Fruit fly (Drosophila melanogaster): Measurements from ENCODE around the gene CG3021.

CG3021 gene

DNA sequence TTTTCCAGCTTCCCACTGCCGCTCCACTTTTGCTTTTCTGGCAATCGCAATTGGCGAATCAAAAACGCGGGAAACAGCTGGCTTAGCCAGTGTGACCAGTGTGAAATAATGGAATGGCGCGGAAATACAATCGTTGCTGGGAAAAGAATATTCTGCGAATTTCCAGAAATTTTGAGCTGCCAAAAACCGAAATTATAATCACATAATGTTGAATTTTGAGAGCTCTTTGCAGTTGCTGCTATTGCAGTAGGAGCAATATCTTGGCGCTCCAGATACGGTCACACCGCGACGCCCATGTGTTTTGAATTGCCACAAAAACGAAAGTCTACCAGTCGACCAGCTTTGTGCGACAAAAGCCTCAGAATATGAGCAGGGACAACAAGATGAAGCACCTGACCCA, 3.9 kb downstream of the CG3021 start, which contains the start of the genes Cdc45 and Rpp21:
TSS of gene Cdc45 (minus strand) at position 79 of the 400 bp plus-strand sequence.
TSS of gene Rpp21 (plus strand) at position 281 of the 400 bp plus-strand sequence.
- peak; percentile 6 for TF ChIP-seq CG8159 (tag; optimal IDR thresholded peaks at IDR 0.05)
- no peak for TF ChIP-seq CG8301 (tag; optimal IDR thresholded peaks at IDR 0.05)

DNA sequence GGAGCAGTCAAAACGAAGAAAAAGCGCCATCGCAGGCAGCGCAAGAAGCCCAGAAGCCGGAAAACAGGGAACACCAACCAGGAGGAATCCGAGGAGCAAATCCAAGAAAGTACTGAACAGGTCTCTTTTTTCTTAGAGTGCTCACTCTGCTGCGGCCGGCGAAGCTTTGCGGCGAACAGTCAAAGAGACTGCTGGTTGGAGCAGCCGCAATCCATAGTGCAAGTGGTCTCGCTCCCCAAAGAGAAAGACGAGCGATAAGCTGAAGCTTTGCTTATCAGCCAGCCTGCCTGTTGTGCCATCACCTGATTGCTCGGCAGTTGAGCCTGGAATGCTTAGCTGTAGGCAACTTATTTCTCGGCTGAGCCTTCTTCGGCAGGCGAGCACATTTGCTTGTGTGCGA, 4.6 kb downstream of the CG3021 start, which contains the start of gene CG14630:
TSS of gene CG14630 (plus strand) at position 301 of the 400 bp plus-strand sequence.
- TF ChIP-seq fd96Ca (GFP tag; IDR thresholded peaks at IDR 0.05) (no peak), Pif1A (GFP tag; optimal IDR thresholded peaks at IDR 0.05) (no peak), CG32121 (GFP tag; IDR thresholded peaks at IDR 0.05) (no peak), CG9948 (tag; optimal IDR thresholded peaks at IDR 0.05) (no peak), CG10348 (GFP tag; IDR thresholded peaks at IDR 0.05) (no peak), CG8301 (tag; optimal IDR thresholded peaks at IDR 0.05) (no peak), Snoo (tag; optimal IDR thresholded peaks at IDR 0.05) (no peak), CG4496 (GFP tag; IDR thresholded peaks at IDR 0.05) (no peak), rn (GFP tag; IDR thresholded peaks at IDR 0.05) (no peak), CG15710 (tag; optimal IDR thresholded peaks at IDR 0.05) (no peak), gl (tag; optimal IDR thresholded peaks at IDR 0.05) (no peak), CG8159 (tag; optimal IDR thresholded peaks at IDR 0.05) (no peak), D1 (tag; optimal IDR thresholded peaks at IDR 0.05) (no peak), CG34367 (tag; optimal IDR thresholded peaks at IDR 0.05) (no peak), CG17806 (tag; optimal IDR thresholded peaks at IDR 0.05) (no peak), EcR (GFP tag; optimal IDR thresholded peaks at IDR 0.05) (no peak), CG13204 (GFP tag; optimal IDR thresholded peaks at IDR 0.05) (no peak), Pif1B (GFP tag; optimal IDR thresholded peaks at IDR 0.05) (no peak), CG14655 (GFP tag; optimal IDR thresholded peaks at IDR 0.05) (no peak), CG12605 (GFP tag; IDR thresholded peaks at IDR 0.05) (no peak)

DNA sequence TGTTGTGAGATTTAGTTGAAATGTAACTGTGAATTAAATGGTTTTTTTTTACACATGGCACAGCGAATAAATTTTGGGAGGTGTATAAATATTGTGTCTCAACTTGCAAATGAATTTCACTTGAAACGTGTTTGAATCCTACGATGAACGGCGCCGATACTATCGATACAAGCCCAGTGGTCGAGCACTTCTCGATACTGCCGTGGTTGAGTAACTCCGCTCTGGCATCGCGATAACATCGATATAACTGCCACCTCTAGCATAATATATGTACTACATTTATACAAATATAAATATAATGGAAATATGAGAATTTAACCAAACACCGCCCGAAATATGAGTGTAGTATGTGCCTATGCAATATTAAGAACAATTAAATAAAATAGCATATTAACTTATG, 6.5 kb downstream of the CG3021 start:
- TF ChIP-seq CG4496 (GFP tag; IDR thresholded peaks at IDR 0.05) (peak; percentile 46; the same call in 2 of the 3 replicates), CG8159 (tag; optimal IDR thresholded peaks at IDR 0.05) (no peak), Ets98B (GFP tag; IDR thresholded peaks at IDR 0.05) (0 out of 2 replicates have a peak, but pooled peaks have one; percentile 11)

DNA sequence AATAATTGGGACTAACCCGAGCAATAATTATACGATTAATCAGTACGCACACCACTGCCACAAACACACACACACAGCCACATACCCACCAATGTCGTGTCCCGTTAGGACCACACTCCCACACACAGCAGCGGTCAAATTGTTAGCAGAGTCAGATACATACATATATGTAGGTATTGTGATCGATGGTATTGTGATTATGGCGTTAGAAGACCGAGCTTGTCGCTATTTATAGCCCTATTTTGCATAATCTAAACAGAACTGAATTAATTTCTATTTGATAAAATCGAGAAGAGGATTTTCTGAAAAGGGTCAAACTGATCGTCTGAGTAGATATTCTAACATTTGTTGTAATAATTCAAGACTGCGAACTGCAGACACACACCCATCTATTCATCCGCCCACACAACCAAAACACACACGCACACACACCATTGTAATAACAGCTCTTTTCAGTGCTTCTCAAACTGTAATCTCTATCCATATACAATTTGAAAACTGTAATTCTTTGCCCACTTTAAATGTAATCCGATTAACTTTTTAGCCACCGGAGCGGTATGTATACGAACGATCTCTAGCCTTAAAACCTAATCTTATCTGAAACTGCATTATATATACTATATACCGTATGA, 14.9 kb downstream of the CG3021 start:
- TF ChIP-seq CG10348 (GFP tag; IDR thresholded peaks at IDR 0.05) (no peak), Pif1A (GFP tag; optimal IDR thresholded peaks at IDR 0.05) (peak; percentile 22), fd96Ca (GFP tag; IDR thresholded peaks at IDR 0.05) (no peak), Pif1B (GFP tag; optimal IDR thresholded peaks at IDR 0.05) (peak; percentile 3), Snoo (tag; optimal IDR thresholded peaks at IDR 0.05) (peak; percentile 29), EcR (GFP tag; optimal IDR thresholded peaks at IDR 0.05) (no peak), CG9948 (tag; optimal IDR thresholded peaks at IDR 0.05) (peak; percentile 13), gl (tag; optimal IDR thresholded peaks at IDR 0.05) (no peak), CG8301 (tag; optimal IDR thresholded peaks at IDR 0.05) (peak; percentile 44), Ets98B (GFP tag; IDR thresholded peaks at IDR 0.05) (0 out of 2 replicates have a peak, but pooled peaks have one; percentile 19), D1 (tag; optimal IDR thresholded peaks at IDR 0.05) (no peak), CG34367 (tag; optimal IDR thresholded peaks at IDR 0.05) (peak; percentile 21), CG8159 (tag; optimal IDR thresholded peaks at IDR 0.05) (peak; percentile 30), CG4496 (GFP tag; IDR thresholded peaks at IDR 0.05) (peak; percentile 74; the same call in 2 of the 3 replicates), CG15710 (tag; optimal IDR thresholded peaks at IDR 0.05) (peak; percentile 10), CG14655 (GFP tag; optimal IDR thresholded peaks at IDR 0.05) (no peak), CG13204 (GFP tag; optimal IDR thresholded peaks at IDR 0.05) (no peak), rn (GFP tag; IDR thresholded peaks at IDR 0.05) (no peak), CG17806 (tag; optimal IDR thresholded peaks at IDR 0.05) (peak; percentile 17), CG32121 (GFP tag; IDR thresholded peaks at IDR 0.05) (peak; percentile 41), CG12605 (GFP tag; IDR thresholded peaks at IDR 0.05) (no peak)

DNA sequence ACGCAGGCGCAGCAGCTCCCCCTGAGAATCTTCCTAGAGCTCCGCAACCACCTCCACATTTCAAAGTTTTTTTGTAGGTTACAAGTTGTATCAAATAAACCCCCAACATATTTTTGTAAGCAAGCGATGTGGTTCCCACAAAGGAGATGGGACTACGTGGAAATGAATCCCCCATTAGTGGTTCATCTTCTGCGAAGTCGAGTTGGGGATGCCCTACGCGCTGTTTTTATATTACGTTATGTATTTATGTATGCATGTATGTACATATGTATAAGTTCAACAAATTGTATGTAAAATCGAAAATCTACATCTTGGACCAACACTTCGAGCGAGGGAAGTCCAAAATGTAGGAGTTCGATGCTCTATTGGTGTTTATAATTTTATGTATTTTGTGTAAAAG, 19.3 kb downstream of the CG3021 start, which contains the start of gene CG42259:
TSS of gene CG42259 (plus strand) at position 301 of the 400 bp plus-strand sequence.
- TF ChIP-seq Snoo (tag; optimal IDR thresholded peaks at IDR 0.05), result no peak
- TF ChIP-seq CG17806 (tag; optimal IDR thresholded peaks at IDR 0.05), result no peak
- TF ChIP-seq CG32121 (GFP tag; IDR thresholded peaks at IDR 0.05), result no peak
- no peak for TF ChIP-seq fd96Ca (GFP tag; IDR thresholded peaks at IDR 0.05)
- no peak for TF ChIP-seq CG15710 (tag; optimal IDR thresholded peaks at IDR 0.05)
- TF ChIP-seq Pif1B (GFP tag; optimal IDR thresholded peaks at IDR 0.05), result no peak
- TF ChIP-seq CG8301 (tag; optimal IDR thresholded peaks at IDR 0.05), result no peak
- TF ChIP-seq Ets98B (GFP tag; IDR thresholded peaks at IDR 0.05), result no peak
- no peak for TF ChIP-seq CG12605 (GFP tag; IDR thresholded peaks at IDR 0.05)
- no peak for TF ChIP-seq CG8159 (tag; optimal IDR thresholded peaks at IDR 0.05)
- no peak for TF ChIP-seq Pif1A (GFP tag; optimal IDR thresholded peaks at IDR 0.05)
- TF ChIP-seq D1 (tag; optimal IDR thresholded peaks at IDR 0.05), result no peak
- no peak for TF ChIP-seq CG13204 (GFP tag; optimal IDR thresholded peaks at IDR 0.05)
- no peak for TF ChIP-seq CG10348 (GFP tag; IDR thresholded peaks at IDR 0.05)
- no peak for TF ChIP-seq CG34367 (tag; optimal IDR thresholded peaks at IDR 0.05)
- no peak for TF ChIP-seq rn (GFP tag; IDR thresholded peaks at IDR 0.05)
- no peak for TF ChIP-seq EcR (GFP tag; optimal IDR thresholded peaks at IDR 0.05)

DNA sequence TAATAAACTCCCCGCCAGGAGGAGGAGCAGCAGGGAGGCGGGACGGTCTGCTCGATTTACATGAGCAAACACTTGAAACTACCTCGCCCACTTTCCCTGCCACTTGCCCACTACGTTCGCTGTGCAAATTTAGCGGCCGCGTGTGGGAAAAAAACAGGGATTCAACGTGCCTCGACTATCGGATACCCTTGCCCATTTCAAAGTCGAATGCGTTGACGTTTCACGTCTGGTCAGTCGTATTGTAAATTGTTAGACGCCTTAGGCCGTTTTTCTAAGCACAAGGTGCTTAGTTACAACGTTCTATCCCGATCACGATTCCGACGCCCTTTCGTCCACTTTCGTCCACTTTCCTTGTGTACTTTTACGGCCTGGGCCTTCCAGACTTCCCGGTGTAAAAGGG, 21.1 kb downstream of the CG3021 start:
- TF ChIP-seq CG12605 (GFP tag; IDR thresholded peaks at IDR 0.05) (no peak), CG14655 (GFP tag; optimal IDR thresholded peaks at IDR 0.05) (no peak), CG13204 (GFP tag; optimal IDR thresholded peaks at IDR 0.05) (no peak), Pif1A (GFP tag; optimal IDR thresholded peaks at IDR 0.05) (no peak), CG17806 (tag; optimal IDR thresholded peaks at IDR 0.05) (no peak), CG8159 (tag; optimal IDR thresholded peaks at IDR 0.05) (no peak), CG4496 (GFP tag; IDR thresholded peaks at IDR 0.05) (no peak), CG10348 (GFP tag; IDR thresholded peaks at IDR 0.05) (no peak), CG32121 (GFP tag; IDR thresholded peaks at IDR 0.05) (no peak), D1 (tag; optimal IDR thresholded peaks at IDR 0.05) (no peak), rn (GFP tag; IDR thresholded peaks at IDR 0.05) (no peak), fd96Ca (GFP tag; IDR thresholded peaks at IDR 0.05) (no peak), gl (tag; optimal IDR thresholded peaks at IDR 0.05) (no peak), CG9948 (tag; optimal IDR thresholded peaks at IDR 0.05) (no peak), CG15710 (tag; optimal IDR thresholded peaks at IDR 0.05) (no peak), EcR (GFP tag; optimal IDR thresholded peaks at IDR 0.05) (no peak), CG8301 (tag; optimal IDR thresholded peaks at IDR 0.05) (no peak), CG34367 (tag; optimal IDR thresholded peaks at IDR 0.05) (no peak)
